Fruit fly (Drosophila melanogaster) whole organism, embryonic: ENCODE data around the gene Rrp45.

Experiments used
- B-H2 ChIP-seq: fragments of 200-800 bp; sonication (Bioruptor generic); optimal IDR thresholded peaks from 2 replicates; lab custom pipeline; 2018; ENCODE audit warnings: missing biosample characterization, mild to moderate bottlenecking, missing genetic modification characterization
- Blimp-1 ChIP-seq: fragments of 200-800 bp; sonication (Bioruptor generic); optimal IDR thresholded peaks from 3 replicates; lab custom pipeline; 2018; ENCODE audit warnings: missing biosample characterization, missing genetic modification characterization, mild to moderate bottlenecking, moderate library complexity, missing genetic modification reagents
- CG10209 ChIP-seq: fragments of 200-800 bp; sonication (Bioruptor generic); optimal IDR thresholded peaks from 3 replicates; lab custom pipeline; 2017; ENCODE audit warnings: missing biosample characterization, mild to moderate bottlenecking, missing genetic modification characterization, missing genetic modification reagents
- CG11247 ChIP-seq: fragments of 200-800 bp; sonication (Bioruptor generic); IDR thresholded peaks from 2 replicates; pipeline ENCODE4 v1.3.6; 2022; ENCODE audit warnings: missing biosample characterization, missing genetic modification characterization
- CG11398 ChIP-seq: fragments of 200-800 bp; sonication (Bioruptor generic); optimal IDR thresholded peaks from 2 replicates; lab custom pipeline; 2016; ENCODE audit warnings: missing biosample characterization, missing genetic modification characterization
- CG11723 ChIP-seq: fragments of 200-800 bp; sonication (Bioruptor generic); optimal IDR thresholded peaks from 2 replicates; lab custom pipeline; 2017; ENCODE audit warnings: missing biosample characterization, mild to moderate bottlenecking, missing genetic modification characterization
- CG14014 ChIP-seq: fragments of 200-800 bp; sonication (Bioruptor generic); IDR thresholded peaks from 2 replicates; pipeline ENCODE4 v1.3.6; 2022; ENCODE audit warnings: missing biosample characterization, missing genetic modification characterization
- CG14860 ChIP-seq: fragments of 200-800 bp; sonication (Bioruptor generic); IDR thresholded peaks from 3 replicates; pipeline ENCODE4 v1.3.6; 2022; ENCODE audit warnings: missing biosample characterization, missing genetic modification characterization; ENCODE audit not compliant: partially characterized antibody
- CG15514 ChIP-seq: fragments of 200-800 bp; sonication (Bioruptor generic); optimal IDR thresholded peaks from 3 replicates; lab custom pipeline; 2017; ENCODE audit warnings: missing biosample characterization, missing genetic modification characterization, mild to moderate bottlenecking, moderate library complexity, missing genetic modification reagents
- CG15601 ChIP-seq: fragments of 200-800 bp; sonication (Bioruptor generic); optimal IDR thresholded peaks from 3 replicates; lab custom pipeline; 2019; ENCODE audit warnings: missing biosample characterization, mild to moderate bottlenecking, missing genetic modification characterization, moderate library complexity
- CG1603 ChIP-seq: fragments of 200-800 bp; sonication (Bioruptor generic); optimal IDR thresholded peaks from 2 replicates; lab custom pipeline; 2019; ENCODE audit warnings: missing biosample characterization, mild to moderate bottlenecking, missing genetic modification characterization, moderate library complexity
- CG16863 ChIP-seq: fragments of 200-800 bp; sonication (Bioruptor generic); optimal IDR thresholded peaks from 3 replicates; lab custom pipeline; 2016; ENCODE audit warnings: missing biosample characterization, missing genetic modification characterization
- CG17802 ChIP-seq: fragments of 200-800 bp; sonication (Bioruptor generic); optimal IDR thresholded peaks from 2 replicates; lab custom pipeline; 2018; ENCODE audit warnings: missing biosample characterization, mild to moderate bottlenecking, missing genetic modification characterization, moderate library complexity
- CG18619 ChIP-seq: fragments of 200-800 bp; sonication (Bioruptor generic); optimal IDR thresholded peaks from 3 replicates; lab custom pipeline; 2017; ENCODE audit warnings: missing biosample characterization, mild to moderate bottlenecking, missing genetic modification characterization
- CG2116 ChIP-seq: fragments of 200-800 bp; sonication (Bioruptor generic); optimal IDR thresholded peaks from 3 replicates; lab custom pipeline; 2018; ENCODE audit warnings: missing biosample characterization, mild to moderate bottlenecking, missing genetic modification characterization
- CG2889 ChIP-seq: fragments of 200-800 bp; sonication (Bioruptor generic); IDR thresholded peaks from 3 replicates; pipeline ENCODE4 v1.3.6; 2022; ENCODE audit warnings: missing biosample characterization, missing genetic modification characterization
- CG30403 ChIP-seq: fragments of 200-800 bp; sonication (Bioruptor generic); optimal IDR thresholded peaks from 3 replicates; lab custom pipeline; 2016; ENCODE audit warnings: missing biosample characterization, missing genetic modification characterization
- CG4820 ChIP-seq: fragments of 200-800 bp; sonication (Bioruptor generic); optimal IDR thresholded peaks from 3 replicates; lab custom pipeline; 2016; ENCODE audit warnings: missing biosample characterization, missing genetic modification characterization
- CG6854 ChIP-seq: fragments of 200-800 bp; sonication (Bioruptor generic); optimal IDR thresholded peaks from 3 replicates; lab custom pipeline; 2017; ENCODE audit warnings: missing biosample characterization, mild to moderate bottlenecking, missing genetic modification characterization
- CHES-1-like ChIP-seq: fragments of 200-800 bp; sonication (Bioruptor generic); optimal IDR thresholded peaks from 2 replicates; lab custom pipeline; 2016; ENCODE audit warnings: missing biosample characterization, missing genetic modification characterization
- CkIIα-i1 ChIP-seq: fragments of 200-800 bp; sonication (Bioruptor generic); IDR thresholded peaks from 2 replicates; pipeline ENCODE4 v1.3.6; 2022; ENCODE audit warnings: missing biosample characterization, missing genetic modification characterization
- D ChIP-seq, 2 experiments: fragments of 200-800 bp in 1 of 2; fragments of >200 bp in 1 of 2; sonication (Bioruptor generic) in 1 of 2; optimal IDR thresholded peaks; 2 replicates in 1 of 2; 3 replicates in 1 of 2; lab custom pipeline; 2017; ENCODE audit warnings: mild to moderate bottlenecking in 1 of 2, missing biosample characterization in 1 of 2, missing genetic modification characterization in 1 of 2, missing genetic modification reagents in 1 of 2
- D19B ChIP-seq: fragments of 200-800 bp; sonication (Bioruptor generic); optimal IDR thresholded peaks from 2 replicates; lab custom pipeline; 2017; ENCODE audit warnings: missing biosample characterization, mild to moderate bottlenecking, missing genetic modification characterization
- Deaf1 ChIP-seq: fragments of 200-800 bp; optimal IDR thresholded peaks from 3 replicates; lab custom pipeline; 2019; ENCODE audit warnings: missing biosample characterization, mild to moderate bottlenecking, missing genetic modification characterization, moderate library complexity
- Eip74EF ChIP-seq, 2 experiments: fragments of 200-800 bp in 1 of 2; fragments of >200 bp in 1 of 2; sonication (Bioruptor generic) in 1 of 2; optimal IDR thresholded peaks; 2 replicates each; lab custom pipeline; 2017 to 2019; ENCODE audit warnings: missing biosample characterization in 2 of 2, missing genetic modification characterization in 2 of 2, mild to moderate bottlenecking in 1 of 2, moderate library complexity in 1 of 2
- Lpt ChIP-seq: fragments of >200 bp; optimal IDR thresholded peaks from 2 replicates; lab custom pipeline; 2018; ENCODE audit warnings: missing biosample characterization, missing genetic modification characterization
- MBD-R2 ChIP-seq: fragments of 200-800 bp; sonication (Bioruptor generic); IDR thresholded peaks from 2 replicates; pipeline ENCODE4 v1.3.6; 2022; ENCODE audit warnings: missing biosample characterization, missing genetic modification characterization
- PHDP ChIP-seq: fragments of 200-800 bp; sonication (Bioruptor generic); optimal IDR thresholded peaks from 3 replicates; lab custom pipeline; 2018; ENCODE audit warnings: missing biosample characterization, mild to moderate bottlenecking, missing genetic modification characterization, moderate library complexity
- Poxn ChIP-seq: fragments of 200-800 bp; sonication (Bioruptor generic); IDR thresholded peaks from 2 replicates; pipeline ENCODE4 v1.3.6; 2022; ENCODE audit warnings: missing biosample characterization, missing genetic modification characterization
- Ravus ChIP-seq: fragments of 200-800 bp; sonication (Bioruptor generic); IDR thresholded peaks from 2 replicates; pipeline ENCODE4 v1.3.6; 2022; ENCODE audit warnings: missing biosample characterization, missing genetic modification characterization
- Rx ChIP-seq: fragments of 200-800 bp; sonication (Bioruptor generic); IDR thresholded peaks from 2 replicates; pipeline ENCODE4 v1.3.6; 2022; ENCODE audit warnings: missing biosample characterization, missing genetic modification characterization
- Xrp1 ChIP-seq: fragments of 200-800 bp; sonication (Bioruptor generic); IDR thresholded peaks from 2 replicates; pipeline ENCODE4 v1.3.6; 2022; ENCODE audit warnings: missing biosample characterization, missing genetic modification characterization
- bigmax ChIP-seq: fragments of 200-800 bp; sonication (Bioruptor generic); optimal IDR thresholded peaks from 2 replicates; lab custom pipeline; 2018; ENCODE audit warnings: missing biosample characterization, mild to moderate bottlenecking, missing genetic modification characterization
- bsh ChIP-seq, 2 experiments: fragments of 200-800 bp; sonication (Bioruptor generic); optimal IDR thresholded peaks; 2 replicates each; lab custom pipeline; 2017 to 2018; ENCODE audit warnings: mild to moderate bottlenecking in 2 of 2, missing biosample characterization in 2 of 2, missing genetic modification characterization in 2 of 2, moderate library complexity in 1 of 2
- cad ChIP-seq: fragments of >200 bp; optimal IDR thresholded peaks from 2 replicates; lab custom pipeline; 2017; ENCODE audit warnings: missing biosample characterization, missing genetic modification characterization
- dan ChIP-seq: fragments of 200-800 bp; sonication (Bioruptor generic); IDR thresholded peaks from 2 replicates; pipeline ENCODE4 v1.3.6; 2022; ENCODE audit warnings: missing biosample characterization, missing genetic modification characterization
- fru ChIP-seq: fragments of >200 bp; optimal IDR thresholded peaks from 2 replicates; lab custom pipeline; 2017
- lbe ChIP-seq: fragments of 200-800 bp; sonication (Bioruptor generic); optimal IDR thresholded peaks from 2 replicates; lab custom pipeline; 2016; ENCODE audit warnings: missing biosample characterization, mild to moderate bottlenecking, missing genetic modification characterization
- mam ChIP-seq: fragments of 200-800 bp; sonication (Bioruptor generic); optimal IDR thresholded peaks from 3 replicates; lab custom pipeline; 2016; ENCODE audit warnings: missing biosample characterization, missing genetic modification characterization
- mirr ChIP-seq: fragments of 200-800 bp; sonication (Bioruptor generic); optimal IDR thresholded peaks from 3 replicates; lab custom pipeline; 2018; ENCODE audit warnings: missing biosample characterization, mild to moderate bottlenecking, missing genetic modification characterization
- odd ChIP-seq: fragments of 200-800 bp; sonication (Bioruptor generic); optimal IDR thresholded peaks from 2 replicates; lab custom pipeline; 2017; ENCODE audit warnings: missing biosample characterization, mild to moderate bottlenecking, missing genetic modification characterization
- p53 ChIP-seq: fragments of 200-800 bp; sonication (Bioruptor generic); optimal IDR thresholded peaks from 2 replicates; lab custom pipeline; 2016; ENCODE audit warnings: missing biosample characterization, missing genetic modification characterization
- ro ChIP-seq: fragments of 200-800 bp; sonication (Bioruptor generic); IDR thresholded peaks from 2 replicates; pipeline ENCODE4 v1.3.6; 2022; ENCODE audit warnings: missing biosample characterization, missing genetic modification characterization
- salm ChIP-seq: fragments of 200-800 bp; sonication (Bioruptor generic); optimal IDR thresholded peaks from 2 replicates; lab custom pipeline; 2018; ENCODE audit warnings: missing biosample characterization, mild to moderate bottlenecking, missing genetic modification characterization
- sens ChIP-seq: fragments of 200-800 bp; sonication (Bioruptor generic); peaks from one replicate; lab custom pipeline; 2016; ENCODE audit warnings: missing biosample characterization, missing genetic modification characterization
- slbo ChIP-seq: fragments of 200-800 bp; sonication (Bioruptor generic); IDR thresholded peaks from 2 replicates; pipeline ENCODE4 v1.3.6; 2022; ENCODE audit warnings: missing biosample characterization, missing genetic modification characterization
- ssp ChIP-seq: fragments of 200-800 bp; sonication (Bioruptor generic); IDR thresholded peaks from 2 replicates; pipeline ENCODE4 v1.3.6; 2022; ENCODE audit warnings: missing biosample characterization, missing genetic modification characterization
- ttk ChIP-seq: fragments of 200-800 bp; sonication (Bioruptor generic); IDR thresholded peaks from 2 replicates; pipeline ENCODE4 v2.1.2; 2022; ENCODE audit warnings: missing biosample characterization, missing genetic modification characterization
- twi ChIP-seq: fragments of 200-800 bp; optimal IDR thresholded peaks from 2 replicates; lab custom pipeline; 2019; ENCODE audit warnings: missing biosample characterization, mild to moderate bottlenecking, missing genetic modification characterization, moderate library complexity
- vvl ChIP-seq: fragments of 200-800 bp; sonication (Bioruptor generic); IDR thresholded peaks from 2 replicates; pipeline ENCODE4 v1.3.6; 2022; ENCODE audit warnings: missing biosample characterization, missing genetic modification characterization

Gene Rrp45

dm6 chrX:16751579-16752156, 39.4 kb downstream of the Rrp45 start, which contains the start of gene goe (continued):
- TF ChIP-seq slbo: peak; percentile 91
- TF ChIP-seq Blimp-1: peak; percentile 31
- TF ChIP-seq CG15514 (GFP tag; lab: Kevin White, UChicago): peak; percentile 88
- TF ChIP-seq CG11247: peak; percentile 84
- TF ChIP-seq mam (GFP tag; lab: Kevin White, UChicago): peak; percentile 89
- TF ChIP-seq Eip74EF (GFP tag; optimal IDR thresholded peaks at IDR 0.05; lab: Kevin White, UChicago): peak in 1 of 2 experiments; percentile 3
- TF ChIP-seq Deaf1 (tag; lab: Kevin White, UChicago): no peak
- TF ChIP-seq cad (GFP tag; lab: Kevin White, UChicago): no peak
- peak in 1 of 2 experiments; percentile 63 for TF ChIP-seq bsh (GFP tag; optimal IDR thresholded peaks at IDR 0.05; lab: Kevin White, UChicago)
- no peak for TF ChIP-seq CG4820 (GFP tag; lab: Kevin White, UChicago)
- TF ChIP-seq CG18619 (GFP tag; lab: Kevin White, UChicago): peak; percentile 85
- TF ChIP-seq CG14860: peak; percentile 56; the same call in 2 of the 3 replicates
- TF ChIP-seq dan (GFP tag; lab: Robert Waterston, UW): no peak
- TF ChIP-seq salm: peak; percentile 58
- peak; percentile 97 for TF ChIP-seq sens (GFP tag; lab: Kevin White, UChicago)
- TF ChIP-seq twi (tag; lab: Kevin White, UChicago): peak; percentile 63
- TF ChIP-seq CkIIα-i1 (GFP tag; lab: Robert Waterston, UW): no peak
- TF ChIP-seq mirr: peak; percentile 70
- TF ChIP-seq odd (GFP tag; lab: Kevin White, UChicago): peak; percentile 63
- TF ChIP-seq Lpt (GFP tag; lab: Kevin White, UChicago): no peak
- peak; percentile 73 for TF ChIP-seq CG11398 (GFP tag; lab: Kevin White, UChicago)
- peak; percentile 69 for TF ChIP-seq Rx
- TF ChIP-seq p53 (GFP tag; lab: Kevin White, UChicago): peak; percentile 85
- peak; percentile 64 for TF ChIP-seq CG11723 (GFP tag; lab: Kevin White, UChicago)
- peak; percentile 20 for TF ChIP-seq D19B (GFP tag; lab: Kevin White, UChicago)
- TF ChIP-seq CG14014 (GFP tag; lab: Robert Waterston, UW): peak; percentile 85
- peak; percentile 74 for TF ChIP-seq ttk (GFP tag; lab: Robert Waterston, UW)
- TF ChIP-seq B-H2 (GFP tag; lab: Kevin White, UChicago): peak; percentile 74
- peak; percentile 2; the same call in 1 of the 2 replicates for TF ChIP-seq Ravus (GFP tag; lab: Robert Waterston, UW)
- TF ChIP-seq CG16863: peak; percentile 56
- peak; percentile 82 for TF ChIP-seq CG1603 (tag; lab: Kevin White, UChicago)
- TF ChIP-seq CHES-1-like (GFP tag; lab: Kevin White, UChicago): peak; percentile 91
- no peak; the same call in 1 of the 2 replicates for TF ChIP-seq Poxn (GFP tag; lab: Robert Waterston, UW)
- TF ChIP-seq Xrp1 (GFP tag; lab: Robert Waterston, UW): peak; percentile 54
- peak; percentile 67 for TF ChIP-seq MBD-R2 (GFP tag; lab: Robert Waterston, UW)
- peak; percentile 63 for TF ChIP-seq ssp
- peak; percentile 89 for TF ChIP-seq vvl (GFP tag; lab: Robert Waterston, UW)
- peak; percentile 64 for TF ChIP-seq CG10209 (GFP tag; lab: Kevin White, UChicago)
- no peak for TF ChIP-seq CG2889 (GFP tag; lab: Robert Waterston, UW)
- TF ChIP-seq ro (GFP tag; lab: Robert Waterston, UW): peak; percentile 19; the same call in 1 of the 2 replicates
- peak; percentile 79 for TF ChIP-seq PHDP (tag; lab: Kevin White, UChicago)
- TF ChIP-seq fru (lab: Kevin White, UChicago): no peak
- TF ChIP-seq D (optimal IDR thresholded peaks at IDR 0.05; lab: Kevin White, UChicago): no peak
- no peak for TF ChIP-seq D (GFP tag; optimal IDR thresholded peaks at IDR 0.05; lab: Kevin White, UChicago)
- TF ChIP-seq lbe (GFP tag; lab: Kevin White, UChicago): peak; percentile 16
- peak; percentile 87 for TF ChIP-seq CG2116
- TF ChIP-seq bigmax: peak; percentile 0
- peak; percentile 82 for TF ChIP-seq CG30403 (GFP tag; lab: Kevin White, UChicago)
- peak; percentile 31 for TF ChIP-seq CG17802 (tag; lab: Kevin White, UChicago)
- peak; percentile 85 for TF ChIP-seq CG15601
- TF ChIP-seq CG6854 (GFP tag; lab: Kevin White, UChicago): peak; percentile 50
